Worm (Caenorhabditis elegans) whole organism, L2 larva: ENCODE measurements around the gene F32D8.13.
A peak's percentile ranks its signal among the peaks of the same experiment; 100 is the strongest.

Source experiments
- C34F6.9 ChIP-seq: fragments of 150-350 bp; optimal IDR thresholded peaks from 2 replicates; lab custom pipeline; 2014; ENCODE audit warnings: missing biosample characterization, missing genetic modification characterization
- F13H6.1 ChIP-seq: sonication (generic microtip); optimal IDR thresholded peaks from 2 replicates; lab custom pipeline; 2016; ENCODE audit warnings: missing genetic modification characterization, missing compliant biosample characterization
- R02D3.7 ChIP-seq: fragments of 150-350 bp; optimal IDR thresholded peaks from 2 replicates; lab custom pipeline; 2014; ENCODE audit warnings: missing biosample characterization, missing genetic modification characterization
- Y55F3AM.14 ChIP-seq: fragments of 200-800 bp; sonication (Bioruptor generic); optimal IDR thresholded peaks from 2 replicates; lab custom pipeline; 2018; ENCODE audit warnings: mild to moderate bottlenecking, missing genetic modification characterization, missing compliant biosample characterization
- ZK546.5 ChIP-seq: sonication (generic microtip); optimal IDR thresholded peaks from 2 replicates; lab custom pipeline; 2017; ENCODE audit warnings: missing biosample characterization, missing genetic modification characterization
- alr-1 ChIP-seq: fragments of 150-350 bp; optimal IDR thresholded peaks from 2 replicates; lab custom pipeline; 2014; ENCODE audit warnings: missing biosample characterization, missing genetic modification characterization
- aly-2 ChIP-seq: fragments of 150-350 bp; optimal IDR thresholded peaks from 2 replicates; lab custom pipeline; 2014; ENCODE audit warnings: missing biosample characterization, missing genetic modification characterization
- ama-1 ChIP-seq: fragments of 150-350 bp; optimal IDR thresholded peaks from 2 replicates; lab custom pipeline; 2018; ENCODE audit warnings: inconsistent platforms
- blmp-1 ChIP-seq: sonication (generic microtip); optimal IDR thresholded peaks from 2 replicates; lab custom pipeline; 2017; ENCODE audit warnings: missing genetic modification characterization, mild to moderate bottlenecking, missing compliant biosample characterization, antibody characterized with exemption, moderate library complexity; ENCODE audit not compliant: insufficient read depth
- ceh-16 ChIP-seq: fragments of 150-350 bp; optimal IDR thresholded peaks from 2 replicates; lab custom pipeline; 2014; ENCODE audit warnings: missing biosample characterization, missing genetic modification characterization
- ceh-82 ChIP-seq: fragments of 150-350 bp; optimal IDR thresholded peaks from 2 replicates; lab custom pipeline; 2014; ENCODE audit warnings: missing biosample characterization, missing genetic modification characterization
- crh-2 ChIP-seq: sonication (generic microtip); optimal IDR thresholded peaks from 2 replicates; lab custom pipeline; 2017; ENCODE audit warnings: missing biosample characterization, missing genetic modification characterization
- dmd-4 ChIP-seq: sonication (generic microtip); optimal IDR thresholded peaks from 2 replicates; lab custom pipeline; 2017; ENCODE audit warnings: missing biosample characterization, missing genetic modification characterization
- egl-27 ChIP-seq: sonication (generic microtip); optimal IDR thresholded peaks from 3 replicates; lab custom pipeline; 2017; ENCODE audit warnings: missing biosample characterization, missing genetic modification reagents, missing genetic modification characterization
- elt-1 ChIP-seq: fragments of 150-350 bp; optimal IDR thresholded peaks from 2 replicates; lab custom pipeline; 2014; ENCODE audit warnings: missing biosample characterization, missing genetic modification characterization
- elt-3 ChIP-seq: sonication (generic microtip); optimal IDR thresholded peaks from 2 replicates; lab custom pipeline; 2017; ENCODE audit warnings: missing biosample characterization, missing genetic modification characterization
- fos-1 ChIP-seq: fragments of 150-350 bp; optimal IDR thresholded peaks from 2 replicates; lab custom pipeline; 2014; ENCODE audit warnings: missing biosample characterization, missing genetic modification characterization
- gmeb-1 ChIP-seq: fragments of 150-350 bp; optimal IDR thresholded peaks from 2 replicates; lab custom pipeline; 2014; ENCODE audit warnings: missing biosample characterization, missing genetic modification characterization
- lin-11 ChIP-seq: fragments of 150-350 bp; sonication (generic microtip); optimal IDR thresholded peaks from 2 replicates; lab custom pipeline; 2014; ENCODE audit warnings: missing biosample characterization, missing genetic modification characterization, inconsistent platforms, mixed read lengths
- lin-13 ChIP-seq: fragments of 150-350 bp; optimal IDR thresholded peaks from 2 replicates; lab custom pipeline; 2014; ENCODE audit warnings: missing biosample characterization, missing genetic modification reagents, missing genetic modification characterization
- lin-39 ChIP-seq: fragments of 150-350 bp; optimal IDR thresholded peaks from 2 replicates; lab custom pipeline; 2014; ENCODE audit warnings: missing biosample characterization, missing genetic modification reagents, missing genetic modification characterization
- lsy-2 ChIP-seq, 2 experiments: fragments of 150-350 bp in 1 of 2; sonication (generic microtip) in 1 of 2; optimal IDR thresholded peaks; 2 replicates each; lab custom pipeline; 2014 to 2017; ENCODE audit warnings: missing biosample characterization in 2 of 2, missing genetic modification characterization in 2 of 2
- mab-5 ChIP-seq: fragments of 150-350 bp; optimal IDR thresholded peaks from 2 replicates; lab custom pipeline; 2014; ENCODE audit warnings: missing biosample characterization, missing genetic modification characterization
- mbf-1 ChIP-seq: sonication (generic microtip); optimal IDR thresholded peaks from 2 replicates; lab custom pipeline; 2017; ENCODE audit warnings: missing biosample characterization, missing genetic modification characterization
- mdl-1 ChIP-seq, 2 experiments: fragments of 150-350 bp in 1 of 2; sonication (generic microtip) in 1 of 2; optimal IDR thresholded peaks; 2 replicates each; lab custom pipeline; 2017; ENCODE audit warnings: missing biosample characterization in 2 of 2, missing genetic modification characterization in 2 of 2
- nhr-10 ChIP-seq: sonication (generic microtip); optimal IDR thresholded peaks from 2 replicates; lab custom pipeline; 2017; ENCODE audit warnings: missing biosample characterization, missing genetic modification characterization
- nhr-11 ChIP-seq: fragments of 150-350 bp; optimal IDR thresholded peaks from 2 replicates; lab custom pipeline; 2014; ENCODE audit warnings: missing biosample characterization, missing genetic modification characterization
- nhr-12 ChIP-seq: fragments of 150-350 bp; optimal IDR thresholded peaks from 2 replicates; lab custom pipeline; 2014; ENCODE audit warnings: missing biosample characterization, missing genetic modification characterization
- nhr-129 ChIP-seq: fragments of 150-350 bp; optimal IDR thresholded peaks from 2 replicates; lab custom pipeline; 2014; ENCODE audit warnings: missing biosample characterization, missing genetic modification characterization
- nhr-21 ChIP-seq: fragments of 150-350 bp; optimal IDR thresholded peaks from 2 replicates; lab custom pipeline; 2014; ENCODE audit warnings: missing biosample characterization, missing genetic modification characterization
- nhr-23 ChIP-seq: fragments of 150-350 bp; optimal IDR thresholded peaks from 2 replicates; lab custom pipeline; 2014; ENCODE audit warnings: missing biosample characterization, missing genetic modification reagents, missing genetic modification characterization
- nhr-237 ChIP-seq: fragments of 150-350 bp; optimal IDR thresholded peaks from 2 replicates; lab custom pipeline; 2014; ENCODE audit warnings: missing biosample characterization, missing genetic modification characterization
- nhr-25 ChIP-seq: fragments of 150-350 bp; sonication (generic microtip); optimal IDR thresholded peaks from 3 replicates; lab custom pipeline; 2014; ENCODE audit warnings: missing biosample characterization, missing genetic modification characterization
- nhr-6 ChIP-seq: fragments of 150-350 bp; optimal IDR thresholded peaks from 2 replicates; lab custom pipeline; 2014; ENCODE audit warnings: missing biosample characterization, missing genetic modification characterization
- nhr-77 ChIP-seq: fragments of 150-350 bp; optimal IDR thresholded peaks from 2 replicates; lab custom pipeline; 2014; ENCODE audit warnings: missing biosample characterization, missing genetic modification characterization
- peb-1 ChIP-seq: fragments of 150-350 bp; optimal IDR thresholded peaks from 2 replicates; lab custom pipeline; 2014; ENCODE audit warnings: missing biosample characterization, missing genetic modification characterization
- sem-4 ChIP-seq: fragments of 150-350 bp; optimal IDR thresholded peaks from 2 replicates; lab custom pipeline; 2014; ENCODE audit warnings: missing biosample characterization, missing genetic modification reagents, missing genetic modification characterization
- skn-1 ChIP-seq: sonication (generic microtip); optimal IDR thresholded peaks from 2 replicates; lab custom pipeline; 2017; ENCODE audit warnings: missing biosample characterization, missing genetic modification characterization
- sma-3 ChIP-seq: sonication (generic microtip); optimal IDR thresholded peaks from 2 replicates; lab custom pipeline; 2016; ENCODE audit warnings: missing genetic modification reagents, missing genetic modification characterization, missing compliant biosample characterization
- sma-9 ChIP-seq, 2 experiments: fragments of 150-350 bp in 1 of 2; sonication (generic microtip) in 1 of 2; optimal IDR thresholded peaks; 2 replicates each; lab custom pipeline; 2014 to 2016; ENCODE audit warnings: missing genetic modification characterization in 2 of 2, mild to moderate bottlenecking in 1 of 2, missing biosample characterization in 1 of 2, missing compliant biosample characterization in 1 of 2, missing genetic modification reagents in 1 of 2, moderate library complexity in 1 of 2
- snpc-4 ChIP-seq: fragments of 150-350 bp; optimal IDR thresholded peaks from 2 replicates; lab custom pipeline; 2014; ENCODE audit warnings: missing biosample characterization, missing genetic modification characterization
- unc-39 ChIP-seq: fragments of 150-350 bp; optimal IDR thresholded peaks from 2 replicates; lab custom pipeline; 2014; ENCODE audit warnings: missing biosample characterization, missing genetic modification characterization
- unc-55 ChIP-seq: fragments of 150-350 bp; sonication (generic microtip); optimal IDR thresholded peaks from 3 replicates; lab custom pipeline; 2014; ENCODE audit warnings: missing biosample characterization, missing genetic modification reagents, missing genetic modification characterization
- unc-62 ChIP-seq: fragments of 150-350 bp; optimal IDR thresholded peaks from 2 replicates; lab custom pipeline; 2014; ENCODE audit warnings: missing biosample characterization, missing genetic modification reagents, missing genetic modification characterization
- zag-1 ChIP-seq: fragments of 150-350 bp; optimal IDR thresholded peaks from 2 replicates; lab custom pipeline; 2014; ENCODE audit warnings: missing biosample characterization, missing genetic modification characterization
- ztf-1 ChIP-seq: fragments of 200-800 bp; sonication (Bioruptor generic); conservative IDR thresholded peaks from 2 replicates; pipeline ENCODE4 v1.3.6; 2022; ENCODE audit warnings: missing genetic modification characterization, missing compliant biosample characterization
- ztf-11 ChIP-seq: sonication (generic microtip); optimal IDR thresholded peaks from 2 replicates; lab custom pipeline; 2017; ENCODE audit warnings: missing biosample characterization, missing genetic modification characterization
- ztf-4 ChIP-seq: fragments of 150-350 bp; optimal IDR thresholded peaks from 2 replicates; lab custom pipeline; 2014; ENCODE audit warnings: missing biosample characterization, missing genetic modification characterization

Gene F32D8.13

DNA sequence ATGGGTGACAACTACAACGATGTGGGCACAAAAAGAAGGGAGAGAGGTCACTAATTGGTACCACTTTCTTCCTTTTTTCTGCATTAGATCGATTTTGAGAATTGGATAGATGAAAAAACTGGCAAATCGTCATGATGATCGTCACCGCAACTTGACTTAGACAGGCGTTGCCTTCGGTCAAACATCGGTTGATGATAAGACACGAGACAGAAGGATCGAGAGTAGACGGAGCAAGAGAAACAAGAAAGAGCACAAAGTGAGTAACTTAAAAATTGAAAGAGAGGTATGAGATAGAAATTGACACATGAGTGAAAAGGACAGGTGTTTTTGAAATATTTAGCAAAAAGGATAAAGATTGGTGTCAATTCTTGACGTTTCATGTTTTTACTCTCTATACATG lies 26.3 kb downstream of the F32D8.13 start:
- TF ChIP-seq fos-1 (tag; lab: Kevin White, UChicago) (peak; percentile 24), nhr-129 (tag; lab: Kevin White, UChicago) (peak; percentile 64), sma-9 (GFP tag; optimal IDR thresholded peaks at IDR 0.05; lab: Kevin White, UChicago) (peak; percentile 8), sma-9 (tag; optimal IDR thresholded peaks at IDR 0.05; lab: Kevin White, UChicago) (no peak), ZK546.5 (no peak), elt-3 (tag; lab: Kevin White, UChicago) (no peak)
- TF ChIP-seq, all 48 proteins: peak for 3

DNA sequence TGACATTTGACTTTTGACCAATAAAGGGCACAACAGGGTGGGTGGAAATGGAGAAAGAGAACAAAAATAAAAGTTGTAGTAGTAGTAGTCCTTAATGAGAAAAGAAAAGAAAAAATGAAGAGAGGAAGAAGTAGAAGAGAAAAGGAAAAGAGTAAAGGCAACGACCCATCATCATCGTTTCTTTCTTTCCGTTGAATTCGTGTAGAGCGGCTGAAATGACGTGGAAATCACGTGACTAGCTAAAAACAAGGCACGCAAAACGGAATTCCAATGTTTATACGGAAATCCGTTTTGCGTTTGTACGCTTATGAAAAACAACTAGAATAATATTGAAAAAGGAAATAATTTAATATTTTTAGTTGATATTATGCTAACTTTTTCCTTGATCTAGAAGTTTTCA lies 28.8 kb downstream of the F32D8.13 start:
- TF ChIP-seq sma-3 (GFP tag; lab: Kevin White, UChicago) (peak; percentile 9), mab-5 (tag; lab: Kevin White, UChicago) (no peak), nhr-10 (tag; lab: Kevin White, UChicago) (no peak), mbf-1 (tag; lab: Kevin White, UChicago) (no peak), fos-1 (tag; lab: Kevin White, UChicago) (peak; percentile 32), C34F6.9 (tag; lab: Kevin White, UChicago) (peak; percentile 51), dmd-4 (tag; lab: Kevin White, UChicago) (no peak), nhr-25 (tag; lab: Kevin White, UChicago) (peak; percentile 35), egl-27 (tag; lab: Kevin White, UChicago) (no peak), ama-1 (no peak), zag-1 (no peak), snpc-4 (tag; lab: Kevin White, UChicago) (no peak), nhr-12 (tag; lab: Kevin White, UChicago) (no peak), unc-55 (GFP tag; lab: Kevin White, UChicago) (peak; percentile 19), skn-1 (tag; lab: Kevin White, UChicago) (no peak), nhr-21 (peak; percentile 39), ztf-1 (GFP tag; lab: Robert Waterston, UW) (no peak), gmeb-1 (no peak), lin-39 (tag; lab: Kevin White, UChicago) (no peak), elt-1 (tag; lab: Kevin White, UChicago) (no peak), ceh-82 (tag; lab: Kevin White, UChicago) (no peak), elt-3 (tag; lab: Kevin White, UChicago) (no peak), ztf-11 (tag; lab: Kevin White, UChicago) (no peak), lin-13 (no peak), crh-2 (tag; lab: Kevin White, UChicago) (peak; percentile 92), aly-2 (tag; lab: Kevin White, UChicago) (no peak), ZK546.5 (no peak), nhr-129 (tag; lab: Kevin White, UChicago) (peak; percentile 45), blmp-1 (peak; percentile 78), alr-1 (tag; lab: Kevin White, UChicago) (no peak), ztf-4 (tag; lab: Kevin White, UChicago) (peak; percentile 7), nhr-6 (no peak), sem-4 (peak; percentile 0), nhr-11 (tag; lab: Kevin White, UChicago) (no peak), sma-9 (GFP tag; optimal IDR thresholded peaks at IDR 0.05; lab: Kevin White, UChicago) (peak; percentile 75), sma-9 (tag; optimal IDR thresholded peaks at IDR 0.05; lab: Kevin White, UChicago) (no peak), mdl-1 (tag; optimal IDR thresholded peaks at IDR 0.05; lab: Kevin White, UChicago) (peak; percentile 19 to 40), unc-39 (tag; lab: Kevin White, UChicago) (no peak), R02D3.7 (tag; lab: Kevin White, UChicago) (no peak), Y55F3AM.14 (GFP tag; lab: Kevin White, UChicago) (peak; percentile 70), ceh-16 (tag; lab: Kevin White, UChicago) (no peak), nhr-237 (tag; lab: Kevin White, UChicago) (no peak), nhr-23 (no peak), unc-62 (no peak), peb-1 (tag; lab: Kevin White, UChicago) (no peak), nhr-77 (tag; lab: Kevin White, UChicago) (no peak), F13H6.1 (tag; lab: Kevin White, UChicago) (peak; percentile 8), lin-11 (no peak), lsy-2 (tag; optimal IDR thresholded peaks at IDR 0.05; lab: Kevin White, UChicago) (peak in 1 of 2 experiments; percentile 48)
